Worm (Caenorhabditis elegans) whole organism, dauer: ENCODE data around the gene T28A11.2.

Experiments
- unc-62 ChIP-seq: sonication (generic microtip); optimal IDR thresholded peaks from 2 replicates; lab custom pipeline; 2017; ENCODE audit warnings: missing biosample characterization, missing genetic modification reagents, missing genetic modification characterization

Gene T28A11.2

DNA sequence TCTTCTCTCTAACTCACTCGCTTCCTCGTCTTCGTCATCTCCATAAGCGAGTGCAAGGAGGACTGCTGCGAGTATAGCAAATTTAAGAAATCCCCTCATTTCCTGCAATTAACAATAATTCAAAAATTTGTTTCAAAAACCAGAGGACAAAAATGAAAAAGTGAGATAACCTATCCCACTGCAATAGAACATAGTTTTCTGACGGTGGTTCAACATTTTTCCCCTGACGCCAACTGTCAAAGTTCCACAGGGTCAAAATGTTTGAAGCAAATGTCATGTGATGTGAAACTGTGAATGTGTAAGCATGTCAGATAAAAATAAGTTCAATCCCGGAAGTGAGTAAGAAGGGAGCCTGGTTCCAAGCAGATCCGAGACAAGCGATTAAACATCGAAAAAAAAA is 10.8 kb upstream of the T28A11.2 start, which contains the start of gene T28A11.19:
Gene T28A11.19 (minus strand): TSS at position 108 of the 400 bp plus-strand sequence.
- TF ChIP-seq unc-62 (GFP tag; lab: Kevin White, UChicago), result no peak

DNA sequence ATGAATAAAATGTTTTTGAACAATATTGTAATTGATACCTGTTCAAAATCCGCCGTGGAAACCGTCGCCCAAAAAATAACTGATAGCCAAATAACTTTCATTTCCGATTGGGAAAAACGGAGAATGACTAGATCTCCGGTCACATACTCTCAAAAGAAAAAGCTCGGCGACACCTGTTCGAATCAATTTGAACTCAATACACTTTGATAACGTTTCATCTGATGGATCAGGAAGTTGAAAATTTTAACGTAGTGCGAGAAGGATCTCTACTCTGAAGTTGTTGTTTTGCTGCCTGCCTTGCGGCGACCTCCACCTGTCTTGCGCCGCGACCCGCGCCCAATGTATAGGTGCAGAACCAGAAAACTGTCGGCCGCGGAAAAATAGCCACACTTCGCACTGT is 7.0 kb upstream of the T28A11.2 start, which contains the start of gene T28A11.20:
Gene T28A11.20 (minus strand): TSS at position 101 of the 400 bp plus-strand sequence.
- no peak for TF ChIP-seq unc-62 (GFP tag; lab: Kevin White, UChicago)

DNA sequence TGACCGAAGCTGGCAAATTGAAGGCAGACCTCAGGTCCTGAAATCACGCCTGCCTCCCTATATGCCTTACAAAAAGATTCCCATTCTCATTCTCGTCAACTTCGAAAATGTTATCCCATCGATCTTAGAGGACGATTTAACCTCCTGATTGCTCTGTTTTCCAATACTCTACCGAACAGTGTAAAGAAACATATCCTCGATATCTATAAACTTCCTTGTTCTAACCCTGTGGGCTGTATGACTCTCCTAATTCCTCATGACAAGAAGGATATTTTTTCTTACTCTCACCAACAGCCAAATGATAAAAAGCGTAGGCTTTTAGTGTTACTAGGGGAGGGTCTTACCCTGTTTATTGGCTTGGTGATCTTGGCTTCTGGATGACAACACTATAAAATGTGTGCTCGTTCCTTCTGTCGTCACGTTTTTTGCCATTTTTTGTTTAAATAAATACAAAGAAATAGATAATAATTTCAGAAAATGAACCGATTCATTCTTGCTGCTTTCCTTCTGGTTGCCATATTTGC is 6.5 kb upstream of the T28A11.2 start, which contains the start of gene T28A11.4:
Gene T28A11.4 (plus strand): TSS at position 474 of the 524 bp plus-strand sequence.
- TF ChIP-seq unc-62 (GFP tag; lab: Kevin White, UChicago), result no peak

DNA sequence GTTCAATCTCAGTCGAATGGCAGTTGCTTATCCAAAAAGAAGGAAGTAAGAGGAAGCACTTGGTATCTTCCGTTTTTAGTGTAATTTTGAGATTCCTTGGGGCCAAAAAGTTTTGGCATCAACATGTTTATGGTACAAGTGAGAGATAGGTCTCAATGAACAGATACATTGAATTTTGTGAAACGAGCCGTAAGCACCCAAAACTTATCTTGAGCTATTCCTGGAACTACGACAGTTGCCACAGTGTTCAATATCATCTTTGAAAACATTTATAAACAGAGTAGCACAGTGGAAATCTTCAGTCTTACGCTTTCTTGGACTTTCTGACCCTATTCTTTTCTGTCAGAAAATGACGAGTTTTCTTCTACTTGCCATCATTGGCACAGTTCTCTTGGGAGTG is 5.1 kb upstream of the T28A11.2 start, which contains the start of gene T28A11.3:
Gene T28A11.3 (plus strand): TSS at position 301 of the 400 bp plus-strand sequence.
- TF ChIP-seq unc-62 (GFP tag; lab: Kevin White, UChicago), result no peak

DNA sequence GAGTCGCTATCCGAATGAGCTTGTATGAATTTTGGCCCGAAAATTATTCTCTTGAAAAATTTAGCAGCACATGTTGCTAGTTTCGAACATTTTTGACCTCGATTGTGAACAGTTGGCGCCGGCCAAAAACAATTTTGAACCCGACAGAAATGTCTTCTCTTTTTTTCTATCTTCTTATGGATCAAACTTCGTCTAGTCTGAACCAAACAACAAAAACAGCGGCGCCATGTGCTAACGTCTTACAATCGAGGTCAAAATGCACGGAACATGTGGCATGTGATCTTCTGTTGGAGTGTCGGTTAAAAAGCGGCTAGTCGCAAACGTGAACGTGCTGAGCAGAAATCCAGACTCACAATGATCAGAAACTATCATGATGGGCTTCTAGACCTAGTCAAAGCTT is 4.0 kb upstream of the T28A11.2 start:
- TF ChIP-seq unc-62 (GFP tag; lab: Kevin White, UChicago), result no peak

DNA sequence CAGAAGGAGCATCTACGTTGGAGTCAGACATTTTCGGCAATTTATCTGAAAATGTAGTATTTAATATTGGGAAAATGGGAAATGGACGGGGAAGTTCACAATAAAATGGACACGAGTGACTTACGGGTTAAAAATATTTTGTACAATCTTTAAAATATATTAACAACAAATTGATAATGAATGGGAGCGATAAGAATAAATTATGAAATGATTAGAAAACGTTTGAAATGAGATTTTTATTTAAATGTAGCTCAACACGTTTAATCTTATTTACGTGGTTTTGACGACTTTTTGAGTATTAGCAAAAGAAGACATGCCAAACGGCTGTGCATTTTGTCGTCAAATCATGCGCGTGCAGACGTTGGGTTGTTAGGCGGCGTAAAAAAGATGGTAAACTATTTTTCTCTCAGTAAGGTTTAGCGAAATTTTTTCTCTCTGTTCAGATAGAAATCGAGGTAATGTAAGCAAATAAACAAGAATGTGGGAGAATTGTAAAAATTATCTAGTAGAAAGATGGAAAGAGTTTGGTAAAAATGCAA is 2.0 kb upstream of the T28A11.2 start, which contains the start of gene fbxa-64:
Gene fbxa-64 (minus strand): TSS at position 51 of the 539 bp plus-strand sequence.
- TF ChIP-seq unc-62 (GFP tag; lab: Kevin White, UChicago), result no peak

DNA sequence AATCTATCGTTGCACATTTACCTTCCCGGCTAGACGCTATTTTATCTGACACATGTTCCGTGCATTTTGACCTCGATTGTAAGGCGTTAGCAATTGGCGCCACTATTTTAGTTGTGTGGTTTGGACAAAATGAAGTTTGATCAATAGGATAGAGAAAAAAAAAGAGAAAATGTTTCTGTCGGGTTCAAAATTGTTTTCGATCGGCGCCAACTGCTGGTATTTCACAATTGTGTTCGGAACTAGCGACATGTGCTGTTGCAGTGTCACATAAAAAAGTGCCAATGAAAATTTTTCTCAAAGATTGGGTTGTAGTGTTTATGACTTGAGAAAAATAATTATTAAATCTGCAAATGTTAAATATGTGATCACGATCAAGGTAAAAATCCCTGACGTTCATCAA is 1.0 kb upstream of the T28A11.2 start:
- no peak for TF ChIP-seq unc-62 (GFP tag; lab: Kevin White, UChicago)

DNA sequence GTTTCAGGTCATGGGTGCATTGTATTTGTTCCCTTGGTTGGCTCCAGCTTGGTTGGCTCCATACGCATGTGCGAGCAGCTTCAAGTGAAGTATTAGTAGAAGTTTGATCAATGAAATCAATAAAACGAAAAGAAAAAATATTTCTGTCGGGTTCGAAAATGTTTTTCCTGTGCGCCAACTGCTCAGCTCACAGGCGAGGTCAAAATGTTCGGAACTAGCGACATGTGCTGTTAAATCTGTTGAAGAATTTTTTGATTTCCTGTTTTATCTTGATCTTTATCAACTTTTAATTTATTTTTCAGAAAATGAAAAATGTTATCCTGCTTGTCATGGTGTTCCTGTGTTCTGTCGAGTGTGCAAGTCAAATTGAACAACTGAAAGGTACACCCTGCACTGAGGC is 1.3 kb downstream of the T28A11.2 start, which contains the start of gene T28A11.25:
Gene T28A11.25 (plus strand): TSS at position 301 of the 400 bp plus-strand sequence.
- no peak for TF ChIP-seq unc-62 (GFP tag; lab: Kevin White, UChicago)

DNA sequence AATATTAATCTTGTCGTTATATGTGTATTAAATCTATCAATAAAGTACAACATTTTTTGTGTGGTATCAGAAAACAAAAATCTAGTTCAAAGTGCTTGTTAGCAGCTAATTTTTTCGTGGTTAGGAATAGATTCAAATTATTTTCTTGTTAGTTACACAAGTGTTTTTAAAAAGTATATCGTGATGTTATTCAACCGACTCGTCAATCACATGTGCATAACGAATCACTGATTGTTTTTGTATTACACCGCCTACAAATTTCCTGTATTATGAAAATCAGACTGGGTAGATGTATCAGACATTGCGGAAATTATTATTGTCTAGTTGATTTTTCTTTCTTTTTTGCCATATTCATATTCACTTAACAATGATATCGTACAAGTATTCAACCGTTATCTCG is 2.8 kb downstream of the T28A11.2 start, which contains the start of gene str-64:
Gene str-64 (plus strand): TSS at position 301 of the 400 bp plus-strand sequence.
- TF ChIP-seq unc-62 (GFP tag; lab: Kevin White, UChicago), result no peak

DNA sequence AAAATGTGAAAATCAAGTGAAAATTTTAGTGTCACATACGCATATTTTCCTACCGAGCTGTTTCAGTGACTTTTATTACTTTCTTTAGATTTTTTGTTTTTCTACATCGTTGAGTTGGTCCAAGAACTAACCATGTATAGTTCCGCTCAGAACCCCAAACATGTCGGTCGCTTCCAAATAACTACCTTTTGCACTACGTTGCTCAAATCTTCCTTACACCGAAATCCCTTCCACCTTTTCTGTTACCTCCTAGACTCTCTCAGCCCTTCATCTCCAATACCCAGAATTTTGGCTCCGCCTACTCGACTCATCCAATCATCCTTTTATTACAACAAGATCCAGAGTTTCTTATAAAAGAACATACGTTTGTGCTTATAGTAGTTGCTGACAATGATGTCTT is 4.5 kb downstream of the T28A11.2 start, which contains the start of gene F35F10.5:
Gene F35F10.5 (plus strand): TSS at position 301 of the 400 bp plus-strand sequence.
- no peak for TF ChIP-seq unc-62 (GFP tag; lab: Kevin White, UChicago)

DNA sequence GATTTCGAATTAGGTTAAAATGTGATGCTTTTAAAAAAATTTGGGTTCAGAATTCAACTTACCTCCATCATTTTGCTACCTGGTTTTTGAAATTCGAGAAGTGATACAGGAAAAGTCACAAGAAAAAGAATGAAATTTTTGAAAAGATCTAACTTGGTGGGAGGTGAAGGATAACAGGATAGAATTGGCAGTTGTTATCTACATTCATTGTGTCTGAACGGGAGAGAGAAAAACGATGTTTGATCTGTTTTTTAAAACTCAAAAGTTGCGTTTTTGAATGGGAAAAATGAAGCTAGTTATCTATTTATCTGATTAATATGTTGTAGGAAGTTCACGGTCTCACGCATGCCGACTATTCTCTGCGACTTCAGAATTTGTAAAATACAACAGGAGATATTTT is 7.2 kb downstream of the T28A11.2 start, which contains the start of gene F35F10.7:
Gene F35F10.7 (minus strand): TSS at position 101 of the 400 bp plus-strand sequence.
- TF ChIP-seq unc-62 (GFP tag; lab: Kevin White, UChicago), result no peak

DNA sequence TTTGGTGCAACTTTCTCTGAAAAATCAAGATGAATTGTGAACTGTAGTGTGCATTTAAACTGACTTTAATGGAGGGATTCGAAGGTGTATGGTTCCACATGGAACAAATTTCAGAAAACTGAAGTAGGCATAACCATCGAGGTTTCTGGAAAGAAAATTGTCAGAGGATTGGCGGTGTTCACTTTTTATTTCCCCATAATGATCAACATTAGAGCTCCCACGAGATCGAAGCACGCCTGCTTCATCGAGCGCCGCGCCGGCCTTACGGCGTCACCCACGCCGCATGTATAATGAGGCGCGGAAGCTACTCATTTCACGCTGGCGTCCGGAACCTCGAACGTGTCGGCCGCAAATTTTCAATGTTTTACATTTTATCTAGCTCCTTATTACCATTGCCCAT is 8.0 kb downstream of the T28A11.2 start:
- TF ChIP-seq unc-62 (GFP tag; lab: Kevin White, UChicago), result no peak

DNA sequence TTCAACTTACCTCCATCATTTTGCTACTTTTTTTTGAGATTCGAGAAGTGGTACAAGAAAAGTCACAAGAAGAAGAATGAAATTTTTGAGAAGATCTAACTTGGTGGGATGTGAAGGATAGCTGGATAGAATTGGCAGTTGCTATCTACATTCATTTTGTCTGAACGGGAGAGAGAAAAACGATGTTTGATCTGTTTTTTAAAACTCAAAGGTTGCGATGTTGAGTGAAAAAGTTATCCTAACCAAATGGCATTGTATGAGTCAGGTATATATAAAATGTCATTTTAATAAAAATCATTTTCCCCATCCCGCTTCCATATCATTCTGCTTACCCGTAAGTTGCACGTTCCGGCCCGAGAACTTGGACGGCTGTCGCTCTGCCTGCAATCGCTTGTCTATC is 9.1 kb downstream of the T28A11.2 start, which contains the start of gene F35F10.6:
Gene F35F10.6 (minus strand): TSS at position 101 of the 400 bp plus-strand sequence.
- TF ChIP-seq unc-62 (GFP tag; lab: Kevin White, UChicago), result no peak

DNA sequence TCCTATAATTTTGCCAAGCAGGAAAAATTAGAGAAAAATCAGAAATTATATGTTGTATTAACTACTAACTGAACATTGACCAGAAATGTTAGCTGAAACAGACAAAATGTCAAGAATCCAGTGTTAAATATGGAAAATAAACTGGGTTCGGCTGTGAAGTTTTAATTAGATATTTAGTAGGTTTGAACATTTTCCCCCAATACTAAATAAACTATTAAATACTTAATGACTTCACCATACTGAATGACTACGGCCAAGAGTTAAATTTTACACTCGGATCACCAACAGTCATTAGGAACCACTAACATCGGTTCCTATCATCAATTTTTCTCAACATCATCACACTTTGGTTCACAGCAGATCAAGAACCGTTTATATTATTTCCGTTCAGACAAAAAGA is 15.2 kb downstream of the T28A11.2 start:
- TF ChIP-seq unc-62 (GFP tag; lab: Kevin White, UChicago), result no peak

DNA sequence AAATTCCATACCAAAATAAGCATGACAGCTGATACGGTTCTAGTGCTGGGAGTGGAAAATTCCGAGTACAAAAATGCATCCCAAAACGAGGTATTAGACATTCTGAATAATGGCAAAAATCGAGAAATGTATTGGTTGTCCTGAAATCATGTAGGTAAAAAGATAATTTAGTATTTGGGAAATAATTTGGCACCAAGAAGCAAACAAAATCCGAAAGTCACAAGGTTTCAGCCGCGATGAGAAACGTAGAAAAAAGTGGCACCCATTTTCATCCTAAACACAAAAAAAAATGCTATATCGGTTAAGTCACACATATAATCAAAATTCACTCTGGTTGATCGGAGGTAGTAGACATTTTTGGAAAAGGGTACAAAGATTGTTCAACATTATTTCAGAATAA is 17.6 kb downstream of the T28A11.2 start, which contains the start of gene srx-122:
Gene srx-122 (minus strand): TSS at position 101 of the 400 bp plus-strand sequence.
- TF ChIP-seq unc-62 (GFP tag; lab: Kevin White, UChicago), result no peak

DNA sequence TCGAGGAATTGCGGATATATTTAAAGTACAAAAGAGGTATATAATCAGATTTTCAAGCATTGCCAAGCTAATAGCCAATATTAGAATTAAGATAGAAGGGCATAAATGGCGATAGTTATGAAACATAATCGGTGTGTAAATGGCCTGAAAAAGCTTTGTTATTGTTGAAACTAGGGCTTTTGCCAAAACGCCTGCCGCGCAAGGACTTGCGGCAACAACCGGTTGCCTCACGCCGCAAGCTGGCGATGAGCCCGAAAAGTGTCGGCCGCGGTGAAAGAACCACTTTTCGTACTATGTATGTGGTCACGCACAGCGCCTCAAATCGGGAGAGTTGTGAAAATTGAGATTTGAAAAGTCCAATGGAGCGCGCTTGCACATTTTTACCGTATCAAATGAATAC is 19.3 kb downstream of the T28A11.2 start:
- no peak for TF ChIP-seq unc-62 (GFP tag; lab: Kevin White, UChicago)
